Worm (Caenorhabditis elegans): ENCODE results near the gene hadb-1.

The hadb-1 gene

ce11 chrIII:8639188-8639795, 49.0 kb downstream of the hadb-1 start, which contains the start of gene fip-1:
Gene fip-1, plus strand, starts transcription at chrIII:8639745.
- no peak for TF ChIP-seq K02D7.2 (tag; optimal IDR thresholded peaks at IDR 0.05)
- no peak for TF ChIP-seq odd-2 (tag; optimal IDR thresholded peaks at IDR 0.05)
- TF ChIP-seq hlh-6 (tag; optimal IDR thresholded peaks at IDR 0.05): no peak
- no peak for TF ChIP-seq Y22D7AL.16 (tag; optimal IDR thresholded peaks at IDR 0.05)
- TF ChIP-seq ceh-19 (GFP tag; optimal IDR thresholded peaks at IDR 0.05): no peak
- no peak for TF ChIP-seq hlh-30 (tag; optimal IDR thresholded peaks at IDR 0.05; ENCODE audit: insufficient read depth)
- no peak for TF ChIP-seq ahr-1 (tag; optimal IDR thresholded peaks at IDR 0.05)
- no peak for TF ChIP-seq ttx-3 (tag; optimal IDR thresholded peaks at IDR 0.05)
- no peak for TF ChIP-seq ceh-2 (tag; optimal IDR thresholded peaks at IDR 0.05)
- no peak for TF ChIP-seq ceh-9 (tag; optimal IDR thresholded peaks at IDR 0.05)
- no peak for TF ChIP-seq ceh-18 (tag; optimal IDR thresholded peaks at IDR 0.05)
- TF ChIP-seq zip-5 (tag; optimal IDR thresholded peaks at IDR 0.05): no peak
- no peak for TF ChIP-seq ceh-22 (tag; optimal IDR thresholded peaks at IDR 0.05)
- no peak for TF ChIP-seq sox-2 (GFP tag; IDR thresholded peaks at IDR 0.05)
- TF ChIP-seq C08G9.2 (tag; optimal IDR thresholded peaks at IDR 0.05): no peak

ce11 chrIII:8636803-8637202, 51.5 kb downstream of the hadb-1 start:
- TF ChIP-seq ceh-2 (tag; optimal IDR thresholded peaks at IDR 0.05): no peak
- TF ChIP-seq unc-86 (tag; optimal IDR thresholded peaks at IDR 0.05): no peak
- TF ChIP-seq dmd-4 (tag; optimal IDR thresholded peaks at IDR 0.05; ENCODE audit: borderline replicate concordance): no peak
- no peak for TF ChIP-seq tbx-2 (tag; optimal IDR thresholded peaks at IDR 0.05)
- TF ChIP-seq ceh-34 (tag; optimal IDR thresholded peaks at IDR 0.05): no peak
- TF ChIP-seq ceh-48 (tag; optimal IDR thresholded peaks at IDR 0.05): no peak
- TF ChIP-seq madf-2 (tag; optimal IDR thresholded peaks at IDR 0.05): no peak
- TF ChIP-seq che-1 (tag; optimal IDR thresholded peaks at IDR 0.05): no peak
- no peak for TF ChIP-seq dve-1 (tag; optimal IDR thresholded peaks at IDR 0.05)
- TF ChIP-seq Y22D7AL.16 (tag; optimal IDR thresholded peaks at IDR 0.05): no peak
- no peak for TF ChIP-seq hlh-15 (tag; optimal IDR thresholded peaks at IDR 0.05)
- TF ChIP-seq K02D7.2 (tag; optimal IDR thresholded peaks at IDR 0.05): no peak
- TF ChIP-seq lim-6 (tag; optimal IDR thresholded peaks at IDR 0.05): no peak
- no peak for TF ChIP-seq gmeb-2 (tag; optimal IDR thresholded peaks at IDR 0.05)
- TF ChIP-seq ceh-45 (GFP tag; IDR thresholded peaks at IDR 0.05): no peak
- TF ChIP-seq K09A11.1 (tag; optimal IDR thresholded peaks at IDR 0.05; ENCODE audit: insufficient read depth): no peak
- no peak for TF ChIP-seq hlh-6 (tag; optimal IDR thresholded peaks at IDR 0.05)
